Fruit fly (Drosophila melanogaster) whole organism, adult: ENCODE measurements around the gene Npc2b.
A peak's percentile ranks its signal among the peaks of the same experiment; 100 is the strongest.

ENCODE experiments used
- CG11617 ChIP-seq: fragments of 200-800 bp; sonication (Bioruptor generic); optimal IDR thresholded peaks from 2 replicates; lab custom pipeline; 2017; ENCODE audit warnings: mild to moderate bottlenecking, missing biosample characterization, missing genetic modification reagents, missing genetic modification characterization
- CG12768 ChIP-seq: fragments of 200-800 bp; sonication (Bioruptor generic); optimal IDR thresholded peaks from 2 replicates; lab custom pipeline; 2017; ENCODE audit warnings: missing biosample characterization, missing genetic modification characterization, mild to moderate bottlenecking, moderate library complexity, missing genetic modification reagents
- CG14711 ChIP-seq: fragments of 200-800 bp; sonication (Bioruptor generic); optimal IDR thresholded peaks from 2 replicates; lab custom pipeline; 2018; ENCODE audit warnings: missing biosample characterization, mild to moderate bottlenecking, missing genetic modification characterization, moderate library complexity
- CG1620 ChIP-seq: fragments of 200-800 bp; sonication (Bioruptor generic); optimal IDR thresholded peaks from 2 replicates; lab custom pipeline; 2016; ENCODE audit warnings: missing biosample characterization, missing genetic modification characterization
- CG33017 ChIP-seq: fragments of 200-800 bp; sonication (Bioruptor generic); optimal IDR thresholded peaks from 2 replicates; lab custom pipeline; 2018; ENCODE audit warnings: missing biosample characterization, mild to moderate bottlenecking, missing genetic modification characterization, moderate library complexity
- CG5204 ChIP-seq: fragments of 200-800 bp; sonication (Bioruptor generic); optimal IDR thresholded peaks from 2 replicates; lab custom pipeline; 2016; ENCODE audit warnings: missing biosample characterization, missing genetic modification characterization
- CG7045 ChIP-seq: fragments of 200-800 bp; sonication (Bioruptor generic); optimal IDR thresholded peaks from 2 replicates; lab custom pipeline; 2017; ENCODE audit warnings: missing biosample characterization, mild to moderate bottlenecking, missing genetic modification characterization
- CG7101 ChIP-seq: fragments of 200-800 bp; sonication (Bioruptor generic); optimal IDR thresholded peaks from 2 replicates; lab custom pipeline; 2018; ENCODE audit warnings: missing biosample characterization, mild to moderate bottlenecking, missing genetic modification characterization, moderate library complexity
- Clk ChIP-seq: fragments of 200-800 bp; sonication (Bioruptor generic); optimal IDR thresholded peaks from 2 replicates; lab custom pipeline; 2017; ENCODE audit warnings: missing biosample characterization, missing genetic modification characterization
- Crg-1 ChIP-seq: fragments of 200-800 bp; sonication (Bioruptor generic); optimal IDR thresholded peaks from 2 replicates; lab custom pipeline; 2016; ENCODE audit warnings: missing biosample characterization, missing genetic modification characterization
- Hr96 ChIP-seq: fragments of 200-800 bp; sonication (Bioruptor generic); optimal IDR thresholded peaks from 2 replicates; lab custom pipeline; 2016; ENCODE audit warnings: missing biosample characterization, missing genetic modification characterization
- Mnt ChIP-seq: fragments of 200-800 bp; sonication (Bioruptor generic); optimal IDR thresholded peaks from 2 replicates; lab custom pipeline; 2016; ENCODE audit warnings: missing biosample characterization, mild to moderate bottlenecking, missing genetic modification characterization
- bab1 ChIP-seq: fragments of 200-800 bp; sonication (Bioruptor generic); optimal IDR thresholded peaks from 3 replicates; lab custom pipeline; 2019; ENCODE audit warnings: missing biosample characterization, mild to moderate bottlenecking, missing genetic modification characterization, moderate library complexity
- cic ChIP-seq: fragments of 200-800 bp; sonication (Bioruptor generic); optimal IDR thresholded peaks from 2 replicates; lab custom pipeline; 2017; ENCODE audit warnings: missing biosample characterization, mild to moderate bottlenecking, missing genetic modification characterization, moderate library complexity
- cnc ChIP-seq, 2 experiments: fragments of >200 bp; optimal IDR thresholded peaks; 2 replicates each; lab custom pipeline; 2017
- kay ChIP-seq: fragments of 200-800 bp; sonication (Bioruptor generic); peaks from one replicate; lab custom pipeline; 2016; ENCODE audit warnings: missing biosample characterization, missing genetic modification characterization, borderline replicate concordance
- ovo ChIP-seq: fragments of 200-800 bp; sonication (Bioruptor generic); optimal IDR thresholded peaks from 2 replicates; lab custom pipeline; 2016; ENCODE audit warnings: missing biosample characterization, missing genetic modification characterization
- pad ChIP-seq: fragments of 200-800 bp; sonication (Bioruptor generic); optimal IDR thresholded peaks from 3 replicates; lab custom pipeline; 2017; ENCODE audit warnings: missing biosample characterization, missing genetic modification characterization, mild to moderate bottlenecking, moderate library complexity, missing genetic modification reagents
- tj ChIP-seq: fragments of 200-800 bp; sonication (Bioruptor generic); optimal IDR thresholded peaks from 3 replicates; lab custom pipeline; 2017; ENCODE audit warnings: missing biosample characterization, mild to moderate bottlenecking, missing genetic modification characterization, moderate library complexity
- toe ChIP-seq: fragments of 200-800 bp; sonication (Bioruptor generic); optimal IDR thresholded peaks from 2 replicates; lab custom pipeline; 2016; ENCODE audit warnings: missing biosample characterization, missing genetic modification characterization

The Npc2b gene

DNA sequence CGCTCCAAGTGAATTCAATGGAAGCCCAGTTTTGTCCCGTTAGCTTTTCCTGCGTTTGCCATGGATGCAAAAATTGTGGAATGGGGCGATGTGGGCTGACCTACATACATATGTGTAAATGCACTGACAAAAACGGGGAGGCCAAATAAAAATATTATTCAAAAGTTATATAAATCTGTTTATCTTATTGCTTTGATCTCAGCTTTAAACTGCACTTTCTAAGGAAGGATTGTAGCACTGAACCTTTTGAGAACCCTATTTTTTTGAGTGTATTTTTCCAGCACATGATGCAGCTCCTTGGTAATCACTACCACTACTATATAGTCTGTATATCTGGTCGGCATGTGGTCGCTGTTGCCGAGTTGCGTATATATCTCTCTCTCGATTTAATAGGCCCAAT is 12.3 kb upstream of the Npc2b start:
- TF ChIP-seq pad (GFP tag; lab: Kevin White, UChicago) = no peak
- TF ChIP-seq kay = peak; percentile 17
- peak; percentile 1 for TF ChIP-seq Clk (GFP tag; lab: Kevin White, UChicago)
- TF ChIP-seq CG12768 = peak; percentile 32
- TF ChIP-seq CG14711 (tag; lab: Kevin White, UChicago) = peak; percentile 16
- peak; percentile 34 for TF ChIP-seq CG7045 (GFP tag; lab: Kevin White, UChicago)
- no peak for TF ChIP-seq CG11617 (GFP tag; lab: Kevin White, UChicago)
- TF ChIP-seq CG5204 (GFP tag; lab: Kevin White, UChicago) = no peak

DNA sequence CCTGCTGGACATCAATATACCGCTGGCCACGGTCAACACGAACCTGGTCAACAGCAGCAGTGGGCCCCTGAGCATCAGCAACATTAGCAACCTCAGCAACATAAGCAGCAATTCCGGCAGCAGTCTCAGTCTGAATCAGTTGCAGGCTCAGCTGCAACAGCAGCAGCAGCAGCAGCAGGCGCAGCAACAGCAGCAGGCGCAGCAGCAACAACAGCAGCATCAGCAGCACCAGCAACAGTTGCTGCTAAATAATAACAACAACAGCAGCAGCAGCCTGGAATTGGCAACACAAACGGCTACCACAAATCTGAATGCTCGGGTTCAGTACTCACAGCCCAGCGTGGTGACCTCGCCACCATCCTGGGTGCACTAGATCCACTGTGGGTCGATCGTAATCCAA is 7.8 kb upstream of the Npc2b start:
- TF ChIP-seq CG12768 (no peak), CG11617 (GFP tag; lab: Kevin White, UChicago) (no peak), tj (no peak), pad (GFP tag; lab: Kevin White, UChicago) (no peak), Crg-1 (GFP tag; lab: Kevin White, UChicago) (no peak), Clk (GFP tag; lab: Kevin White, UChicago) (no peak), kay (no peak), cic (GFP tag; lab: Kevin White, UChicago) (no peak), CG14711 (tag; lab: Kevin White, UChicago) (no peak), CG7045 (GFP tag; lab: Kevin White, UChicago) (no peak), CG33017 (tag; lab: Kevin White, UChicago) (no peak), Hr96 (GFP tag; lab: Kevin White, UChicago) (no peak), Mnt (GFP tag; lab: Kevin White, UChicago) (no peak), CG1620 (no peak), CG5204 (GFP tag; lab: Kevin White, UChicago) (no peak)

DNA sequence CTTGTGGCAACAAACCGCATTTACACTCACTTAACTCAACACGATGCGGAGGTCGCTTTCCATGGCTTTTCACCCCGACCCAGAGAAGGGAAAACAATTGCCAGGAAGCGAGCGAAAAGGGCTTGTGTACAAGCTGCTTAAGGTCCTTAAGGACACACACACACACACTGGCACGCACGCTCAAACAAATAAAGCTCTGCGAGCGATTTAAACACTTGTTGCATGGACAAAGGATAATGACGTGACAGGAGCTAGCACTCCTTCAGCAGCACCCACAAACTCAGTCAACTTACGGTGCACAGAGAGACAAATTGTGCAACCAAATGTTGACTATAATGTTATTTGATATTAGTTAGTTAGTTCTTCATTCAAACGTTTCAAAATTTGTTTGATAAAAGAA is 3.8 kb upstream of the Npc2b start:
- TF ChIP-seq CG7101 (no peak), CG33017 (tag; lab: Kevin White, UChicago) (no peak), kay (no peak), Crg-1 (GFP tag; lab: Kevin White, UChicago) (no peak), Clk (GFP tag; lab: Kevin White, UChicago) (no peak), bab1 (GFP tag; lab: Kevin White, UChicago) (no peak)

DNA sequence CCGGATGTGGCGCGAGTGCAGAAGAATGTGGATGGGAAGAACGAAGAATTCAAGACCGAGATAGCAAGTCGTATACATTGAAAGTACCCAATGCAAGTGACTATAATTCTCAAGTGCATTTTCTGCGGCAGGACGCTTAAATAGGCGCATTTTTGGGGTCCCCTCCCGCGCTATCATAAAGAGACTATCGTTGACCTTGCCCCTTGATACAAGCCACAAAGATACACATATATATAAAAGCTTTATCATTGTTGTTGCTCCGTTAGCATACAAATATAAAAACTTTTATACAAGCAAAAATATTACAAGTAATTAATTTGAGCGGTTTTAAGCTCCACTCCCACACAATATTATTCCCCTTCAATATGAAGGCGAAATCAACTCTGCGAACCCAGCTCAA is 1.2 kb upstream of the Npc2b start:
- TF ChIP-seq ovo (GFP tag; lab: Kevin White, UChicago) = no peak
- no peak for TF ChIP-seq toe (GFP tag; lab: Kevin White, UChicago)
- TF ChIP-seq tj = no peak
- no peak for TF ChIP-seq Hr96 (GFP tag; lab: Kevin White, UChicago)
- no peak for TF ChIP-seq Clk (GFP tag; lab: Kevin White, UChicago)
- no peak for TF ChIP-seq CG14711 (tag; lab: Kevin White, UChicago)
- TF ChIP-seq CG11617 (GFP tag; lab: Kevin White, UChicago) = no peak
- TF ChIP-seq CG12768 = no peak
- no peak for TF ChIP-seq CG7045 (GFP tag; lab: Kevin White, UChicago)
- TF ChIP-seq Crg-1 (GFP tag; lab: Kevin White, UChicago) = no peak
- TF ChIP-seq CG5204 (GFP tag; lab: Kevin White, UChicago) = no peak
- no peak for TF ChIP-seq pad (GFP tag; lab: Kevin White, UChicago)
- no peak for TF ChIP-seq CG7101
- TF ChIP-seq Mnt (GFP tag; lab: Kevin White, UChicago) = no peak
- no peak for TF ChIP-seq bab1 (GFP tag; lab: Kevin White, UChicago)
- no peak for TF ChIP-seq CG1620

DNA sequence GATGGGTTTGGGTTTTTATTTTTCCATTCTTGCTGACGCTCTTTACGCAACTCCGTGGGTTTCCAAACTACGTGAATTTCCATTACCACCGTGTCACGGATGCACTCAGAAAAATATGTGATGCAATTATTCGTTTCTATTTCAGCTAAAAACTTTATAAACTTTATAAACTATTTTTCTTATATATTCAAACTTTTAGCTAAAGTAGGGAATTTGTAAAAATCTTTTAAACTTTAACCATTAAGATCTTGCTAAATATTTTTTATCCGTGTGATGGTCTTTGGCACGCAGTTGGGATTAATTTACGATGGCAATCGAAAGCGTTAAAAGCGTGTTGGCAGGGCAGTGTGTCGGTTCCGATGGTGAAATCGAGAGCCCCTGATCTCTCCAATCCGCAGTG is 6.1 kb downstream of the Npc2b start:
- no peak for TF ChIP-seq CG12768
- TF ChIP-seq Mnt (GFP tag; lab: Kevin White, UChicago) = no peak
- no peak for TF ChIP-seq CG33017 (tag; lab: Kevin White, UChicago)
- no peak for TF ChIP-seq cic (GFP tag; lab: Kevin White, UChicago)
- TF ChIP-seq kay = no peak
- no peak for TF ChIP-seq CG11617 (GFP tag; lab: Kevin White, UChicago)
- no peak for TF ChIP-seq toe (GFP tag; lab: Kevin White, UChicago)
- TF ChIP-seq CG14711 (tag; lab: Kevin White, UChicago) = no peak
- no peak for TF ChIP-seq bab1 (GFP tag; lab: Kevin White, UChicago)
- no peak for TF ChIP-seq CG7045 (GFP tag; lab: Kevin White, UChicago)

DNA sequence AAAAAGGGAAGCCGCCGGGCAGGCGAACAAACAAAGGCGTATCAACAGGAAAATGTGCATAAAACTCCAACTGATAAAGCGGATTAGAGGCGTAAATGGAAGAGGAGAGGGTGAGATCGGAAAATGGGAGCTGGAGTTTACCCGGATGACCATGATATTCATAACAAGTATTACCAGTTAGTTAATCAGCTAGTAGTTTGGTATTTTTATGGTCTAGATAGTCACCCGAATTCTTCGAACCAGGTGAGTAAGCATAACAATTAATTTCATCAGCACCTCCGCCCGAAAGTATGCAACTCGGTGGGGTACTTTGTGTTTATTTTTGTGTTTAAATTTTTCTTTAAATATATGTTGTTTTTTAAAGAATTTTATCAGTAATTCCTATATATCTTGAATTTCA is 6.6 kb downstream of the Npc2b start:
- TF ChIP-seq CG7101 (no peak), Crg-1 (GFP tag; lab: Kevin White, UChicago) (no peak), CG11617 (GFP tag; lab: Kevin White, UChicago) (no peak), CG14711 (tag; lab: Kevin White, UChicago) (no peak), pad (GFP tag; lab: Kevin White, UChicago) (no peak)

DNA sequence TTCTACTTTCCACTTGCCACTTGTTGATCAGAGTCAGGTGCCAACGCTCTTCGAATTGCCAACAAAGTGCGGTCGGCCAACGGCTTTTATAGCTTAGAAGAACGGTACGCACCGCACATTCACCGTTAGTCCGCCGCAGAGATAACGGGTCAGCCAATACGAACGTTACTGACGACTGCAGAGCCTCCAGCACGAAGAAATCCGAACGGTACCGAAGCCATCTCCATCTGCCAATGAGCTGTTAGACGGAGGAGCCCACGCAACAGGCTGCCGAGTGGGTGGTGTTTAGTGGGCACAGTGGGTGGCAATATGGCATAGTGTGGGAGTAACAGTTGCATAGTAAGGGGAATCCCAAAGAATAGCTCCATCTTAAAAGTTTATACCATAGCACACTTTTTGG is 7.5 kb downstream of the Npc2b start, which contains the start of gene CCHa1:
Gene CCHa1, minus strand, starts transcription at position 44 of the 400 bp plus-strand sequence.
- TF ChIP-seq cnc (optimal IDR thresholded peaks at IDR 0.05; lab: Kevin White, UChicago) = no peak
- TF ChIP-seq cic (GFP tag; lab: Kevin White, UChicago) = no peak
- TF ChIP-seq kay = no peak
- no peak for TF ChIP-seq CG7101
- TF ChIP-seq CG5204 (GFP tag; lab: Kevin White, UChicago) = no peak
- TF ChIP-seq CG33017 (tag; lab: Kevin White, UChicago) = no peak
- TF ChIP-seq toe (GFP tag; lab: Kevin White, UChicago) = no peak
- TF ChIP-seq CG11617 (GFP tag; lab: Kevin White, UChicago) = no peak
- TF ChIP-seq CG14711 (tag; lab: Kevin White, UChicago) = no peak
- no peak for TF ChIP-seq CG1620
- no peak for TF ChIP-seq CG12768
- no peak for TF ChIP-seq tj
